In genomic region chrIV:2008920-2009319, ce11 we compare ENCODE assay signal across 3 worm cellular contexts.
TF ChIP-seq lines count a peak whose summit lies in the region.

No protein-coding gene starts in this region.

TF ChIP-seq in whole organism, L4 larva, 104 proteins besides CTCF, POLR2A, EP300 and RAD21:
- TF ChIP-seq unc-130 (GFP tag; optimal IDR thresholded peaks at IDR 0.05; lab: Kevin White, UChicago) = peak; percentile 2
- no peak for TF ChIP-seq F37D6.2 (tag; optimal IDR thresholded peaks at IDR 0.05; lab: Kevin White, UChicago)

TF ChIP-seq in whole organism, early embryonic, 17 proteins besides CTCF, POLR2A, EP300 and RAD21:
- TF ChIP-seq hmbx-1 (tag; optimal IDR thresholded peaks at IDR 0.05; lab: Kevin White, UChicago) (no peak), ceh-36 (tag; optimal IDR thresholded peaks at IDR 0.05; lab: Kevin White, UChicago) (peak; percentile 2)

TF ChIP-seq in whole organism, young adult, 124 proteins besides CTCF, POLR2A, EP300 and RAD21:
- TF ChIP-seq madf-10 (tag; optimal IDR thresholded peaks at IDR 0.05; lab: Kevin White, UChicago) (no peak), F10E7.11 (tag; optimal IDR thresholded peaks at IDR 0.05; lab: Kevin White, UChicago) (no peak), let-526 (GFP tag; IDR thresholded peaks at IDR 0.05; lab: Robert Waterston, UW) (no peak), gei-17 (GFP tag; optimal IDR thresholded peaks at IDR 0.05; lab: Kevin White, UChicago) (no peak), tbx-9 (tag; optimal IDR thresholded peaks at IDR 0.05; lab: Kevin White, UChicago; ENCODE audit: borderline replicate concordance) (no peak), snpc-1.1 (tag; optimal IDR thresholded peaks at IDR 0.05; lab: Kevin White, UChicago; ENCODE audit: insufficient read depth) (no peak), ztf-6 (GFP tag; IDR thresholded peaks at IDR 0.05; lab: Robert Waterston, UW) (no peak), tbp1 (GFP tag; optimal IDR thresholded peaks at IDR 0.05; lab: Kevin White, UChicago) (no peak), ztf-26 (tag; optimal IDR thresholded peaks at IDR 0.05; lab: Kevin White, UChicago) (no peak), hlh-12 (tag; optimal IDR thresholded peaks at IDR 0.05; lab: Kevin White, UChicago) (no peak), lin-54 (GFP tag; optimal IDR thresholded peaks at IDR 0.05; lab: Kevin White, UChicago) (peak; percentile 21), hmg-20 (GFP tag; IDR thresholded peaks at IDR 0.05; lab: Robert Waterston, UW) (no peak), D2030.7 (GFP tag; IDR thresholded peaks at IDR 0.05; lab: Robert Waterston, UW) (no peak), sdz-38 (tag; optimal IDR thresholded peaks at IDR 0.05; lab: Kevin White, UChicago) (no peak), mcd-1 (GFP tag; IDR thresholded peaks at IDR 0.05; lab: Robert Waterston, UW) (no peak), madf-8 (GFP tag; conservative IDR thresholded peaks at IDR 0.05; lab: Robert Waterston, UW) (0 out of 2 replicates have a peak, but pooled peaks have one; percentile 12), ZK185.1 (tag; optimal IDR thresholded peaks at IDR 0.05; lab: Kevin White, UChicago; ENCODE audit: poor library complexity, severe bottlenecking) (no peak), F33H1.4 (GFP tag; IDR thresholded peaks at IDR 0.05; lab: Robert Waterston, UW) (peak; percentile 20; the same call in 1 of the 2 replicates), let-607 (tag; optimal IDR thresholded peaks at IDR 0.05; lab: Kevin White, UChicago) (no peak), F57A8.1 (GFP tag; optimal IDR thresholded peaks at IDR 0.05; lab: Kevin White, UChicago) (no peak), bed-1 (GFP tag; IDR thresholded peaks at IDR 0.05; lab: Robert Waterston, UW) (no peak), snpc-4 (GFP tag; optimal IDR thresholded peaks at IDR 0.05; lab: Kevin White, UChicago) (no peak), snpc-4 (tag; optimal IDR thresholded peaks at IDR 0.05; lab: Kevin White, UChicago) (no peak), madf-3 (GFP tag; IDR thresholded peaks at IDR 0.05; lab: Robert Waterston, UW) (no peak), lsy-27 (tag; optimal IDR thresholded peaks at IDR 0.05; lab: Kevin White, UChicago; ENCODE audit: borderline replicate concordance, insufficient read depth) (no peak), B0336.3 (GFP tag; IDR thresholded peaks at IDR 0.05; lab: Robert Waterston, UW) (peak; percentile 66), cebp-1 (GFP tag; IDR thresholded peaks at IDR 0.05; lab: Robert Waterston, UW) (no peak), cebp-1 (tag; optimal IDR thresholded peaks at IDR 0.05; lab: Kevin White, UChicago) (peak; percentile 26), ceh-79 (tag; optimal IDR thresholded peaks at IDR 0.05; lab: Kevin White, UChicago) (no peak), nhr-120 (GFP tag; IDR thresholded peaks at IDR 0.05; lab: Robert Waterston, UW) (no peak), pbrm-1 (GFP tag; IDR thresholded peaks at IDR 0.05; lab: Robert Waterston, UW) (no peak), somi-1 (GFP tag; optimal IDR thresholded peaks at IDR 0.05; lab: Kevin White, UChicago) (no peak), Y95B8A.8 (GFP tag; IDR thresholded peaks at IDR 0.05; lab: Robert Waterston, UW) (0 out of 2 replicates have a peak, but pooled peaks have one; percentile 31), fkh-3 (tag; optimal IDR thresholded peaks at IDR 0.05; lab: Kevin White, UChicago) (no peak), attf-3 (GFP tag; conservative IDR thresholded peaks at IDR 0.05; lab: Robert Waterston, UW) (no peak), him-1 (tag; optimal IDR thresholded peaks at IDR 0.05; lab: Kevin White, UChicago) (peak; percentile 100), madf-6 (GFP tag; IDR thresholded peaks at IDR 0.05; lab: Robert Waterston, UW) (peak; percentile 39), lin-40 (tag; optimal IDR thresholded peaks at IDR 0.05; lab: Kevin White, UChicago) (no peak), rec-8 (tag; optimal IDR thresholded peaks at IDR 0.05; lab: Kevin White, UChicago) (peak in 1 of 2 experiments; percentile 22), nhr-27 (tag; optimal IDR thresholded peaks at IDR 0.05; lab: Kevin White, UChicago) (no peak), lsl-1 (GFP tag; optimal IDR thresholded peaks at IDR 0.05; lab: Kevin White, UChicago) (peak; percentile 15), snpc-1.3 (tag; optimal IDR thresholded peaks at IDR 0.05; lab: Kevin White, UChicago; ENCODE audit: insufficient read depth) (no peak), ceh-27 (GFP tag; optimal IDR thresholded peaks at IDR 0.05; lab: Kevin White, UChicago) (no peak), mel-28 (tag; optimal IDR thresholded peaks at IDR 0.05; lab: Kevin White, UChicago; ENCODE audit: borderline replicate concordance) (no peak), ztf-3 (GFP tag; optimal IDR thresholded peaks at IDR 0.05; lab: Kevin White, UChicago) (no peak), lin-26 (GFP tag; IDR thresholded peaks at IDR 0.05; lab: Robert Waterston, UW) (no peak)

Comparison
In these comparisons a context has a peak if more than half of its experiments do, and no peak if none do; other contexts are left out.
1. Of the 7 proteins assayed by ChIP-seq in both whole organism, young adult and whole organism, L4 larva: peak only in whole organism, young adult: none; only in whole organism, L4 larva: unc-130; in both: none; in neither: 6.